Worm (Caenorhabditis elegans) whole organism, midembryonic: Measurements from ENCODE around the gene Y17G9B.8.
A peak's percentile ranks its signal among the peaks of the same experiment; 100 is the strongest.
"Not testable (repeated sequence)": the region's sequence is repeated elsewhere in the genome, so short reads cannot be mapped to it uniquely, and the experiment has no call there.

ENCODE experiments used
- T22C8.4 ChIP-seq: fragments of 200-800 bp; sonication (Bioruptor generic); IDR thresholded peaks from 2 replicates; pipeline ENCODE4 v1.3.6; 2022; ENCODE audit warnings: missing genetic modification characterization, missing compliant biosample characterization
- cog-1 ChIP-seq: sonication (generic microtip); optimal IDR thresholded peaks from 2 replicates; lab custom pipeline; 2016; ENCODE audit warnings: missing genetic modification characterization, missing compliant biosample characterization
- flt-1 ChIP-seq: fragments of 200-800 bp; sonication (Bioruptor generic); IDR thresholded peaks from 2 replicates; pipeline ENCODE4 v1.3.6; 2022; ENCODE audit warnings: missing genetic modification characterization, missing compliant biosample characterization
- klf-2 ChIP-seq: fragments of 200-800 bp; sonication (Bioruptor generic); conservative IDR thresholded peaks from 2 replicates; pipeline ENCODE4 v1.3.6; 2022; ENCODE audit warnings: missing genetic modification reagents, missing genetic modification characterization, missing compliant biosample characterization
- med-1 ChIP-seq: sonication (generic microtip); optimal IDR thresholded peaks from 2 replicates; lab custom pipeline; 2017; ENCODE audit warnings: missing genetic modification characterization, mild to moderate bottlenecking, missing compliant biosample characterization, antibody characterized with exemption, missing genetic modification reagents; ENCODE audit not compliant: insufficient read depth
- ref-1 ChIP-seq: fragments of 200-800 bp; sonication (Bioruptor generic); conservative IDR thresholded peaks from 2 replicates; pipeline ENCODE4 v1.3.6; 2022; ENCODE audit warnings: missing genetic modification reagents, missing genetic modification characterization, missing compliant biosample characterization
- tab-1 ChIP-seq: fragments of 200-800 bp; sonication (Bioruptor generic); IDR thresholded peaks from 2 replicates; pipeline ENCODE4 v1.3.6; 2022; ENCODE audit warnings: missing genetic modification characterization, missing compliant biosample characterization
- ztf-23 ChIP-seq: fragments of 200-800 bp; sonication (Bioruptor generic); IDR thresholded peaks from 2 replicates; pipeline ENCODE4 v1.3.6; 2022; ENCODE audit warnings: missing genetic modification reagents, missing genetic modification characterization, missing compliant biosample characterization
- ztf-29 ChIP-seq: fragments of 200-800 bp; sonication (Bioruptor generic); IDR thresholded peaks from 2 replicates; pipeline ENCODE4 v1.3.6; 2022; ENCODE audit warnings: missing genetic modification reagents, missing genetic modification characterization, missing compliant biosample characterization

The Y17G9B.8 gene

DNA sequence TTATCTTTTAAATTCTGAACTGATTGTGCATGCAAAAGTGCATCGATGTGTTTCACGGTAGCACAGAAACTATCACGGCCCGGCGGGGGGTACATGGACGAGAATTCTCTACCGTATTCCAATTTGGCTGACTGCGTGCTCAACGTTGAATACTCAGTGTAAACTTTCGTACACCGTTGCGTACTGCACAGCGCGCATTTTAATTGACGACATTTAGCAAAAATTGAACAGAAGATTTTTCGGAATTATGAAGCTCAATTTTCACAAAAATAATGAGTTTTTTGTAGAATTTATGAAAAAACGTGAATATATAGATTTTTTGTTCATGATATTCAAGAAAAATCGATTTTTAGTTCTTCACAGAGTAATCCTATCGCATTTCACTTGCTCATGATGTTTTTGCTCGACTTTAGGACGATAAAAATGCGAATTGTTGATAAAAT is 33.1 kb downstream of the Y17G9B.8 start:
- TF ChIP-seq tab-1 = 0 out of 2 replicates have a peak, but pooled peaks have one; percentile 59
- TF ChIP-seq flt-1 = peak; percentile 90
- peak; percentile 60 for TF ChIP-seq T22C8.4
- TF ChIP-seq ztf-23 = peak; percentile 95
- 0 out of 2 replicates have a peak, but pooled peaks have one; percentile 20 for TF ChIP-seq ref-1 (GFP tag; lab: Robert Waterston, UW)
- peak; percentile 68; the same call in 1 of the 2 replicates for TF ChIP-seq klf-2 (GFP tag; lab: Robert Waterston, UW)
- peak; percentile 49 for TF ChIP-seq cog-1 (tag; lab: Kevin White, UChicago)

DNA sequence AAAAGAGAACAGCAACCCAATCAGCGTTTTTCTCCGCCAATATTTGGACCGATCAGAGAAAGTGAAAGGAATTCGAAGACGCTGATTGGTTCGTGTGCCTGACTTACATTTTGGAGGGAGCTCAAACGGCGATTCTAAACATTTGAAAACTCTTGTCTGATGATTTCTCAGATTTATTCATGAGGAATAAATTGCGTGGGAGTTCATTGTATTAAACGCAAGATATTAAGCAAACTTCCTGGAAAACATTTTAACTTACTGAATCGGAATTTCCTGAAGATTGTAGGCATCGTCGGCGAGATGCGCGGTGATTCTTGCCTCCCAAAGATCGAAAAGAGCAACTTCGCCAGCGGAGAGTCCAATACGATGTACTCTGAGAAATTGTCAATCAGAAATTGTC is 34.1 kb downstream of the Y17G9B.8 start, which contains the start of gene K08F11.1:
Gene K08F11.1 (plus strand): TSS at position 301 of the 400 bp plus-strand sequence.
- no peak for TF ChIP-seq ztf-23

DNA sequence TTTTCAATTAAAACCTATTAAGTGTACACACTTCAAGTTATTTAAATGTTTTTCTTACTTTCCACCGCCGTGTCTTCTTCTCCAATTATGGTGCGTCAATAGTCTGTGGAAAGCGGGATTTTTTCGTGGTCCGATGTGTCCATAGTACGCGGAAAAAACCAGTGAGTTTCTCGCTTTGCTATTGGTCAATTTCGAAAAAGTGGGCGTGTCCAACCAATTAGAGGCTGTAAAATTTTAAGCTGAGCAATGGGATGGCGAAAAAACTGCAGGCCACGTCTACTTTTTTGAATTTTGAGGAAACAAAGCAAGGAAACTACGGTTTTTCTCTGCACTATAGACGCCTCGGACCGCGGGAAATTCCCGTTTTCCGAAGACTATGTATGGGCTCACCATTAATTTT is 35.0 kb downstream of the Y17G9B.8 start:
- TF ChIP-seq T22C8.4 (no peak), tab-1 (no peak), cog-1 (tag; lab: Kevin White, UChicago) (no peak), ref-1 (GFP tag; lab: Robert Waterston, UW) (no peak), ztf-23 (no peak), flt-1 (no peak), med-1 (GFP tag; lab: Kevin White, UChicago) (no peak), klf-2 (GFP tag; lab: Robert Waterston, UW) (no peak), ztf-29 (no peak)

DNA sequence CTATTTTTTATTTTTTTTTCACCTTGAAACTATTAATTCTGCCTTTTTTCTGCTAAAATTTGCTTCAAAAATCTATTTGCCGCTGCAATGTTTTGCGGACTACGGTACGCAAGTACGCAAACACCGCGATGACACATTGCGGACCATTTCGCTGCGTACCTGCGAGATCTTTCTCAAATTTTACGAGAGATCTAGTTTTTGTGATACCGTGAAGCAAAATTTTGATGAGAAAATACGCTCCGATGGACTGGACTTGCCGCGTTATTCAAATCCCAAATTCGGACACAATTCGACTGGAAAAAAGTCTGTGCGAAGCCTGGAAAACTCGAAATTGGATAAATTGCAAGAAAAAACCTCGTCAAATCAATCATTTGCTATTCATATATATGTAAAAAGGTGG is 38.1 kb downstream of the Y17G9B.8 start:
- TF ChIP-seq T22C8.4 (peak; percentile 24; the same call in 1 of the 2 replicates), ztf-23 (peak; percentile 60; the same call in 1 of the 2 replicates)

DNA sequence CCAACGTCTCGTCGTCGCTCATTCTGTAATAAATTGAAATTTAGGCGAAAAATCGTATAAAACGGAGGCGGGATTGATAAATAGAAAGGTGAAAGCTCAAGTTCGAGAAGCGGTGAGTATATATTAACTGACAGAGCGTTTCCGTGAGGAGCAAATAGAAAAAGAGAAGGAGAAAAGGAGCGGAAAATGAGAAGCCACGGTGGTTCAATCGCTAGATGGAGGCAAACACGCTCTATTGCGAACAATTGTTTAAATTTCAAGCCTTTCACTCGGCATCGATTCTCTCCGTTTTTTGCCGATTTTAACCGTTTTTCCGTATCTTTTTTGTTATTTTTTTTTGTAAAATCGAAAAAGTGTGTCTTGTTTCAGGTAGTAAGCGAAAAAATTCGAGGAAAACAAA is 42.9 kb downstream of the Y17G9B.8 start, which contains the start of gene miro-1:
Gene miro-1 (minus strand): TSS at position 23 of the 400 bp plus-strand sequence.
- not testable (repeated sequence) for TF ChIP-seq T22C8.4; ref-1 (GFP tag; lab: Robert Waterston, UW); ztf-23

DNA sequence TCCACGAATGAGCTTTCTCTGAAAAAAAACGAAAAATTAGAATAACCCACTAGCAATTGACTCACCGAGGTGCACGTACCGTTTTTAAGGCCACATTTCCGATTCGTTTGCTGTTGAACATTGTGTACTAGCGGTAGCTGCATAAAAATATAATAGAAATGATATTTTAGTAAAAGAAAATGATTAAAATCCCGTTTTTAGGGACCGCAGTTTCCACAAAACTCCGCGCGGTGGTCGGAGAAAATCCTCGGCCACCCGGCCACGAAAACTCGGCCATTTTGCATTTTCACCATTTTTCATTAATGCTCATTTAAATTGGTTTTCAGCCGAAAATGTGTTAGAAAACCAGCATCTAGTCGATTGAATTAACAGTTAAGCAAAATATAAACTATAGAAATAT is 46.3 kb downstream of the Y17G9B.8 start, which contains the start of gene yars-2:
Gene yars-2 (minus strand): TSS at position 249 of the 400 bp plus-strand sequence.
- TF ChIP-seq cog-1 (tag; lab: Kevin White, UChicago) = no peak
- no peak for TF ChIP-seq tab-1
- TF ChIP-seq ztf-29 = no peak
- TF ChIP-seq med-1 (GFP tag; lab: Kevin White, UChicago) = no peak
- TF ChIP-seq ztf-23 = 0 out of 2 replicates have a peak, but pooled peaks have one; percentile 37

DNA sequence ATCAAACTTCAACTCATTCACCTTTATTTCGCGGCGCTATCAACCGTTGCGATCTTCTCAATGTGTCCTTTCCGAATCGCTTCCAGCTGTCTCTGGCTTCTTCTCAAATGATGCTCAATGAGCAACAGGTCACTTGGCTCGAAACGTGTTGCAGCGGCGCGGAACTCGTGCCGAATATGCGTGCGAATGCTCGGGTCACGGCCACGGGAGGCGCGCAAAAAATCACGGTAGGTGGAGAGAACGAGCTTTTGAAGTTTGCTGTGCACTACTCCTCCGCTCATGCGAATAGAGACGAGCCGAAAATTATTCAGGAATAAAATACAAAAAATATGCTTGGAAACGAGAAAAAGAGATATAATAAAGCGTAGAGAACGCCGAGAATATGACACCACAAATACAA is 48.2 kb downstream of the Y17G9B.8 start, which contains the start of gene cif-1:
Gene cif-1 (minus strand): TSS at position 297 of the 400 bp plus-strand sequence.
- TF ChIP-seq tab-1 = no peak
- TF ChIP-seq ref-1 (GFP tag; lab: Robert Waterston, UW) = no peak
- no peak for TF ChIP-seq flt-1
- no peak for TF ChIP-seq ztf-29
- no peak for TF ChIP-seq T22C8.4
- no peak for TF ChIP-seq med-1 (GFP tag; lab: Kevin White, UChicago)
- TF ChIP-seq ztf-23 = no peak
- TF ChIP-seq klf-2 (GFP tag; lab: Robert Waterston, UW) = no peak
- no peak for TF ChIP-seq cog-1 (tag; lab: Kevin White, UChicago)
